Fruit fly (Drosophila melanogaster): ENCODE results near the gene Bdbt.
A peak's percentile ranks its signal among the peaks of the same experiment; 100 is the strongest.

The Bdbt gene

DNA sequence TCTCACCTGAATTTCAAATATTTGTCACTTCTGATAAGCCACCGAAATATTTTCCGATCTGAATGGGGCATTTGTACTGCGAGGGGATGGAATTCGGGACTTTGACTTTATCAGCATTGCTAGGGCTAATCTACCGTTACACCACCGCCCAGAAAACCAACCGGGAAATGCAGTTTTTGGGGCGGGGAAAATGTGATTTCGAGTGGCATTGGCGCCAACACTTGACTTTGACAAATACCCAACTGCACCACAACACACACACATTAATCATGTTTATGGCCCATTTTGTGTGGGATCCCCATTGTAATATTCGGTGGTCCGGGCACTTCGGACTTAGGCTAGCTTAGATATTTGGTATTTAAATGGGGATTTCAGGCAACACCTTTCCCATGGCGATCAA, 39.7 kb downstream of the Bdbt start (continued):
- TF ChIP-seq Nf-YA (GFP tag; IDR thresholded peaks at IDR 0.05) (no peak), Camta (GFP tag; optimal IDR thresholded peaks at IDR 0.05) (no peak), amos (GFP tag; IDR thresholded peaks at IDR 0.05; ENCODE audit: partially characterized antibody) (no peak), CG4707 (GFP tag; optimal IDR thresholded peaks at IDR 0.05) (no peak), CG7928 (GFP tag; optimal IDR thresholded peaks at IDR 0.05) (no peak), Tbp (GFP tag; optimal IDR thresholded peaks at IDR 0.05) (no peak), lab (GFP tag; optimal IDR thresholded peaks at IDR 0.05) (peak; percentile 32), Side (GFP tag; optimal IDR thresholded peaks at IDR 0.05) (no peak), CG13296 (GFP tag; optimal IDR thresholded peaks at IDR 0.05) (no peak), sd (tag; optimal IDR thresholded peaks at IDR 0.05) (peak; percentile 60), CG7357 (GFP tag; IDR thresholded peaks at IDR 0.05) (no peak), stwl (tag; optimal IDR thresholded peaks at IDR 0.05) (no peak), fd3F (GFP tag; optimal IDR thresholded peaks at IDR 0.05) (no peak)

dm6 chr3R:21078211-21078610, 40.4 kb downstream of the Bdbt start:
- TF ChIP-seq sd (tag; optimal IDR thresholded peaks at IDR 0.05) (peak; percentile 92), CG5180 (GFP tag; optimal IDR thresholded peaks at IDR 0.05) (no peak), repo (GFP tag; optimal IDR thresholded peaks at IDR 0.05) (no peak), CG34376 (GFP tag; optimal IDR thresholded peaks at IDR 0.05) (peak; percentile 84), lab (GFP tag; optimal IDR thresholded peaks at IDR 0.05) (peak; percentile 11), nmo (GFP tag; optimal IDR thresholded peaks at IDR 0.05) (no peak), GATAe (GFP tag; conservative IDR thresholded peaks at IDR 0.05) (peak; percentile 40; the same call in 1 of the 2 replicates), pho (GFP tag; optimal IDR thresholded peaks at IDR 0.05) (no peak), grn (GFP tag; optimal IDR thresholded peaks at IDR 0.05) (peak; percentile 99), mirr (GFP tag; optimal IDR thresholded peaks at IDR 0.05) (peak; percentile 90), HmgZ (tag; optimal IDR thresholded peaks at IDR 0.05) (peak; percentile 53), CG1792 (GFP tag; optimal IDR thresholded peaks at IDR 0.05) (no peak), vnd (GFP tag; IDR thresholded peaks at IDR 0.05; ENCODE audit: partially characterized antibody) (peak; percentile 55; the same call in 2 of the 3 replicates), Hey (tag; optimal IDR thresholded peaks at IDR 0.05) (peak; percentile 67), Med (GFP tag) (peak; percentile 38), CG17612 (GFP tag; IDR thresholded peaks at IDR 0.05) (no peak), row (GFP tag; IDR thresholded peaks at IDR 0.05) (no peak), CG18599 (GFP tag; optimal IDR thresholded peaks at IDR 0.05) (peak; percentile 11), CG12769 (tag; optimal IDR thresholded peaks at IDR 0.05) (peak; percentile 94), crol (GFP tag; IDR thresholded peaks at IDR 0.05) (peak; percentile 78; the same call in 1 of the 2 replicates), exex (tag; optimal IDR thresholded peaks at IDR 0.05) (peak; percentile 100), sug (tag; optimal IDR thresholded peaks at IDR 0.05) (peak; percentile 81), cwo (GFP tag; optimal IDR thresholded peaks at IDR 0.05) (peak; percentile 11)

- TF ChIP-seq chm (GFP tag; IDR thresholded peaks at IDR 0.05) (no peak), CG2875 (GFP tag; optimal IDR thresholded peaks at IDR 0.05) (no peak), CG10274 (GFP tag; optimal IDR thresholded peaks at IDR 0.05) (no peak), GATAe (GFP tag; conservative IDR thresholded peaks at IDR 0.05) (peak; percentile 57; the same call in 1 of the 2 replicates), Rfx (GFP tag; IDR thresholded peaks at IDR 0.05) (no peak), onecut (GFP tag; IDR thresholded peaks at IDR 0.05) (no peak), ttk (GFP tag; IDR thresholded peaks at IDR 0.05) (no peak), CG14965 (GFP tag; optimal IDR thresholded peaks at IDR 0.05; ENCODE audit: borderline replicate concordance) (no peak), CG12744 (GFP tag; optimal IDR thresholded peaks at IDR 0.05) (no peak), Ets65A (GFP tag) (peak; percentile 23), Lpt (GFP tag; optimal IDR thresholded peaks at IDR 0.05) (no peak), mirr (GFP tag; optimal IDR thresholded peaks at IDR 0.05) (peak; percentile 13), Elba2 (GFP tag; optimal IDR thresholded peaks at IDR 0.05) (no peak), stwl (tag; optimal IDR thresholded peaks at IDR 0.05) (no peak), nmo (GFP tag; optimal IDR thresholded peaks at IDR 0.05) (no peak), Nf-YB (GFP tag; optimal IDR thresholded peaks at IDR 0.05) (peak; percentile 89), CG7745 (tag; optimal IDR thresholded peaks at IDR 0.05) (no peak), Antp (GFP tag; optimal IDR thresholded peaks at IDR 0.05) (no peak), CG15479 (GFP tag; optimal IDR thresholded peaks at IDR 0.05) (no peak)
These were observed 41.1 kb downstream of the Bdbt start for dm6 chr3R:21077577-21077976.
